Worm (Caenorhabditis elegans): ENCODE results near the gene T14F9.2.

- no peak for TF ChIP-seq elt-1 (tag; optimal IDR thresholded peaks at IDR 0.05)
- TF ChIP-seq aly-2 (tag; optimal IDR thresholded peaks at IDR 0.05), result no peak
- TF ChIP-seq snpc-4 (tag; optimal IDR thresholded peaks at IDR 0.05), result no peak
- no peak for TF ChIP-seq fos-1 (tag; optimal IDR thresholded peaks at IDR 0.05)
- TF ChIP-seq blmp-1 (tag; optimal IDR thresholded peaks at IDR 0.05; ENCODE audit: insufficient read depth), result no peak
- no peak for TF ChIP-seq ama-1 (optimal IDR thresholded peaks at IDR 0.05)
- TF ChIP-seq unc-39 (tag; optimal IDR thresholded peaks at IDR 0.05), result no peak
- TF ChIP-seq skn-1 (tag; optimal IDR thresholded peaks at IDR 0.05), result no peak
Measured at ce11 chrX:2197444-2197843, 36.7 kb upstream of the T14F9.2 start.

Measured in whole organism, L2 larva.